Worm (Caenorhabditis elegans): ENCODE measurements around the gene F16B4.7.

Gene F16B4.7

DNA sequence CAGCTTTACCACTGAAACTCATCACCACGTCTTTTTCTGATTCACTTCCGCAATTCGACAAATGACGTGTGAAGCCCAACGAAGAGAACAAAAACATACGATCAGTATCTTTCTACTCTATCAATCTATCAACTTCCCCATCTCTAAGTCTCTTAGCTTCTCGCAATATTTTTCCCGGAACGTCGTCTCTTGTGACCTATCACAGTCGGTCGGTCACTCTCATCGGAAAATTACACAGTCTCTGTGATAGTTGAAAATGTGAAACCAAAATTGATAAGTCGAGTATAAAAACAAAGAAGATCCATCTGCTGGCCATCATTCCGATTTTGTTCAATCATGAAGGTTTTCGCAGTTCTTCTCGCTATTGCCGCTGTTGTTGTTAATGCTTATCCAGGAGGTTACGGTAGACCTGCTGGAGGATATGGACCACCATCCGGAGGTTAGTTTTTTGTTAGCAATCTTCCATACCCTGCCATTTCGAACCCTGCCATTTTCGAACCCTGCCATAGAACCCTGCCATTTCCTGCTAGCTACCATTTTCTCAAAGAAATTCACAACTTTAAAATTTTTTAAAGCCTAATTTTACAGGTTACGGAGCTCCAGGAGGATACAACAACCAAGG is 8.4 kb downstream of the F16B4.7 start, which contains the start of gene F16B4.4:
TSS of gene F16B4.4 (plus strand) at position 221 of the 622 bp plus-strand sequence.
- TF ChIP-seq sma-3 (GFP tag; optimal IDR thresholded peaks at IDR 0.05) (peak; percentile 67), sma-9 (GFP tag; optimal IDR thresholded peaks at IDR 0.05) (peak; percentile 3), sma-9 (tag; optimal IDR thresholded peaks at IDR 0.05) (no peak), crh-2 (tag; optimal IDR thresholded peaks at IDR 0.05) (peak; percentile 9), snpc-4 (tag; optimal IDR thresholded peaks at IDR 0.05) (no peak), ama-1 (optimal IDR thresholded peaks at IDR 0.05) (no peak), nhr-23 (tag; optimal IDR thresholded peaks at IDR 0.05) (no peak), mdl-1 (tag; optimal IDR thresholded peaks at IDR 0.05) (no peak), unc-39 (tag; optimal IDR thresholded peaks at IDR 0.05) (no peak), nhr-21 (tag; optimal IDR thresholded peaks at IDR 0.05) (peak; percentile 41), fos-1 (tag; optimal IDR thresholded peaks at IDR 0.05) (peak; percentile 24), gmeb-1 (tag; optimal IDR thresholded peaks at IDR 0.05) (peak; percentile 9), nhr-25 (tag; optimal IDR thresholded peaks at IDR 0.05) (peak; percentile 19)

DNA sequence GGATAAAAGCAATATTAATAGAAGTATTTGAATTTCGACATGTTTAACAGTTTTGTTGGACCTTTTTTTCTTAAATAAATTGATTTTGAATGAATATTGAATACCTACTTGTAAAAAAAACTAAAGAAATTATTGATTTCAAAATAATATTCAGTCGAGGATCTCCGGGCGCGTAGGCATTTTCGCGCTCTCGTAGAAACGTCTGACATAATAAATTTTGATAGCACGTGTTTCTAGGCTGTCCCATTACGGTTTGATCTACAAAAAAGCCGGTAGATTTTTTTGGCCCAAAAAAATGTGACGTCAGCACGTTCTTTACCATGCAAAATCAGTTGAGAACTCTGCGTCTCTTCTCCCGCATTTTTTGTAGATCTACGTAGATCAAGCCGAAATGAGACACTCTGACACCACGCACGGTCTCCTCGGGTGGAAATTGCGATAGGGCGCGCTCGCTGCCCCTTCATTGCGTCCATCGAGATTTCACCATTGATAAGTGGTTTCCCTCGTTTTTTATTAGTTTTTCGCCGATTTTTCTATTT is 9.1 kb downstream of the F16B4.7 start:
- TF ChIP-seq nhr-25 (tag; optimal IDR thresholded peaks at IDR 0.05) (no peak), sma-3 (GFP tag; optimal IDR thresholded peaks at IDR 0.05) (peak; percentile 48)

DNA sequence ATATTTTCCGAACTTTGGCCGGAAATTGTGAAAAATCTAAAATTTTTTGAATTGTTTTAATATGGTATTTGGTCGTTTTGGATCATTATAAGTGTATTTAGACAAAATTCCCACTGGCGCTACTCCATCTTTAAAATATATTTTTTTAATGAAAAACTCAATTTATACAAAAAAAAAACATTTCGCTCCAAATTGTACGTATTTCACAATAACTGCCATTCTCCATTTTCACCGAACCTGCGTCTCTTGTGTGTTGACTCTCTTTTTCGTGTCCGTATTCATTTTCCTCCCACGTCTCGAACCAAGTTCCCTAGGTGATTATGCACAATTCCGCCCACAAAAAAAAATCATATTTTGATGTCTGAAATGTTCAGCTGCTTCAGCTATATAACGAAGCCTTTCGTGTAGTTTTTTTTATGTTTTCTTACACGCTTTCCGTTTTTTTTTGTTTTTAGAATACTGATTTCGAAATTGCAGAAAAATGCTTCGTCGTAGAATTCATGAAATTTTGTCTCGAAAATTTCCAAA is 15.1 kb downstream of the F16B4.7 start, which contains the start of gene F16B4.2:
TSS of gene F16B4.2 (plus strand) at position 478 of the 528 bp plus-strand sequence.
- TF ChIP-seq nhr-25 (tag; optimal IDR thresholded peaks at IDR 0.05), result no peak
- TF ChIP-seq ceh-82 (tag; optimal IDR thresholded peaks at IDR 0.05), result no peak
- no peak for TF ChIP-seq crh-2 (tag; optimal IDR thresholded peaks at IDR 0.05)
- TF ChIP-seq sma-9 (GFP tag; optimal IDR thresholded peaks at IDR 0.05), result no peak
- TF ChIP-seq sma-9 (tag; optimal IDR thresholded peaks at IDR 0.05), result no peak
- no peak for TF ChIP-seq sem-4 (tag; optimal IDR thresholded peaks at IDR 0.05)
- TF ChIP-seq sma-3 (GFP tag; optimal IDR thresholded peaks at IDR 0.05), result no peak
- TF ChIP-seq egl-27 (tag; optimal IDR thresholded peaks at IDR 0.05), result no peak
- TF ChIP-seq lin-39 (tag; optimal IDR thresholded peaks at IDR 0.05), result no peak
- no peak for TF ChIP-seq mdl-1 (tag; optimal IDR thresholded peaks at IDR 0.05)

ce11 chrV:1607790-1608189 is 22.3 kb downstream of the F16B4.7 start, which contains the start of gene nhr-178:
Gene nhr-178 (minus strand): TSS chrV:1607953.
- TF ChIP-seq nhr-129 (tag; optimal IDR thresholded peaks at IDR 0.05) (peak; percentile 12), unc-39 (tag; optimal IDR thresholded peaks at IDR 0.05) (no peak), gmeb-1 (tag; optimal IDR thresholded peaks at IDR 0.05) (no peak), nhr-23 (tag; optimal IDR thresholded peaks at IDR 0.05) (no peak), elt-3 (tag; optimal IDR thresholded peaks at IDR 0.05) (no peak), lin-13 (GFP tag; optimal IDR thresholded peaks at IDR 0.05) (no peak), sma-3 (GFP tag; optimal IDR thresholded peaks at IDR 0.05) (peak; percentile 77), sma-9 (GFP tag; optimal IDR thresholded peaks at IDR 0.05) (peak; percentile 76), sma-9 (tag; optimal IDR thresholded peaks at IDR 0.05) (no peak), Y55F3AM.14 (GFP tag; optimal IDR thresholded peaks at IDR 0.05) (peak; percentile 48), blmp-1 (tag; optimal IDR thresholded peaks at IDR 0.05; ENCODE audit: insufficient read depth) (peak; percentile 18), crh-2 (tag; optimal IDR thresholded peaks at IDR 0.05) (peak; percentile 25), F13H6.1 (tag; optimal IDR thresholded peaks at IDR 0.05) (peak; percentile 85), mbf-1 (tag; optimal IDR thresholded peaks at IDR 0.05) (no peak), fos-1 (tag; optimal IDR thresholded peaks at IDR 0.05) (peak; percentile 92), ztf-1 (GFP tag; conservative IDR thresholded peaks at IDR 0.05) (no peak), C34F6.9 (tag; optimal IDR thresholded peaks at IDR 0.05) (no peak), nhr-25 (tag; optimal IDR thresholded peaks at IDR 0.05) (peak; percentile 64)

DNA sequence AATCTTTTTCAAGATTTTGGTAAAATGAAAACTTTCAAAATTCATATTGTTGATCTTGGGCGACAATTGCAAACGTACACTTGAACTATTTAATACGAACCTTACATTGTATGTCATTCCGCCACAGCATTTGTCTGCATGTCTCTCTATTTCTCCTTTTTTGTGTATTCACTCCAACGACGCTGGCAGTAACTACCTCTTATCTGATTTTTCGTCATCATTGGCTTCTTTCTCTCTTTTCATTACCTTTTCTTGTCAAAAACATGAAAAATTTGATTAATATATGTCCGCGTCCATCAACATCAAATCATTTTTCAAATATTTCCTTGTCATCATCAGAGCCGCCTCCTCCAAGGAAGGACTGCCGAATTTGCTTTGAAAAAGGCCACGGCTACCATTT is 24.6 kb downstream of the F16B4.7 start, which contains the start of gene nhr-177:
TSS of gene nhr-177 (plus strand) at position 167 of the 400 bp plus-strand sequence.
- no peak for TF ChIP-seq zag-1 (tag; optimal IDR thresholded peaks at IDR 0.05)
- TF ChIP-seq skn-1 (tag; optimal IDR thresholded peaks at IDR 0.05), result peak; percentile 32
- no peak for TF ChIP-seq alr-1 (tag; optimal IDR thresholded peaks at IDR 0.05)
- no peak for TF ChIP-seq sma-3 (GFP tag; optimal IDR thresholded peaks at IDR 0.05)
- no peak for TF ChIP-seq lin-39 (tag; optimal IDR thresholded peaks at IDR 0.05)
- no peak for TF ChIP-seq nhr-25 (tag; optimal IDR thresholded peaks at IDR 0.05)
- TF ChIP-seq ztf-4 (tag; optimal IDR thresholded peaks at IDR 0.05), result no peak
- peak; percentile 46 for TF ChIP-seq crh-2 (tag; optimal IDR thresholded peaks at IDR 0.05)
- no peak for TF ChIP-seq nhr-237 (tag; optimal IDR thresholded peaks at IDR 0.05)
- peak; percentile 10 for TF ChIP-seq sma-9 (GFP tag; optimal IDR thresholded peaks at IDR 0.05)
- no peak for TF ChIP-seq sma-9 (tag; optimal IDR thresholded peaks at IDR 0.05)
- TF ChIP-seq lin-11 (tag; optimal IDR thresholded peaks at IDR 0.05), result no peak
- TF ChIP-seq elt-3 (tag; optimal IDR thresholded peaks at IDR 0.05), result no peak
- TF ChIP-seq lin-13 (GFP tag; optimal IDR thresholded peaks at IDR 0.05), result no peak
- no peak for TF ChIP-seq ZK546.5 (tag; optimal IDR thresholded peaks at IDR 0.05)
- no peak for TF ChIP-seq unc-39 (tag; optimal IDR thresholded peaks at IDR 0.05)
- TF ChIP-seq nhr-12 (tag; optimal IDR thresholded peaks at IDR 0.05), result no peak
- peak; percentile 85 for TF ChIP-seq fos-1 (tag; optimal IDR thresholded peaks at IDR 0.05)
- TF ChIP-seq nhr-10 (tag; optimal IDR thresholded peaks at IDR 0.05), result no peak
- TF ChIP-seq elt-1 (tag; optimal IDR thresholded peaks at IDR 0.05), result no peak
- no peak for TF ChIP-seq unc-62 (GFP tag; optimal IDR thresholded peaks at IDR 0.05)
- no peak for TF ChIP-seq ceh-82 (tag; optimal IDR thresholded peaks at IDR 0.05)
- peak; percentile 37 for TF ChIP-seq ceh-16 (tag; optimal IDR thresholded peaks at IDR 0.05)
- TF ChIP-seq ztf-11 (tag; optimal IDR thresholded peaks at IDR 0.05), result no peak
- TF ChIP-seq mdl-1 (tag; optimal IDR thresholded peaks at IDR 0.05), result no peak
- no peak for TF ChIP-seq nhr-129 (tag; optimal IDR thresholded peaks at IDR 0.05)
- no peak for TF ChIP-seq peb-1 (tag; optimal IDR thresholded peaks at IDR 0.05)
